Fruit fly (Drosophila melanogaster): ENCODE results near the gene CG42592.

CG42592 gene

DNA sequence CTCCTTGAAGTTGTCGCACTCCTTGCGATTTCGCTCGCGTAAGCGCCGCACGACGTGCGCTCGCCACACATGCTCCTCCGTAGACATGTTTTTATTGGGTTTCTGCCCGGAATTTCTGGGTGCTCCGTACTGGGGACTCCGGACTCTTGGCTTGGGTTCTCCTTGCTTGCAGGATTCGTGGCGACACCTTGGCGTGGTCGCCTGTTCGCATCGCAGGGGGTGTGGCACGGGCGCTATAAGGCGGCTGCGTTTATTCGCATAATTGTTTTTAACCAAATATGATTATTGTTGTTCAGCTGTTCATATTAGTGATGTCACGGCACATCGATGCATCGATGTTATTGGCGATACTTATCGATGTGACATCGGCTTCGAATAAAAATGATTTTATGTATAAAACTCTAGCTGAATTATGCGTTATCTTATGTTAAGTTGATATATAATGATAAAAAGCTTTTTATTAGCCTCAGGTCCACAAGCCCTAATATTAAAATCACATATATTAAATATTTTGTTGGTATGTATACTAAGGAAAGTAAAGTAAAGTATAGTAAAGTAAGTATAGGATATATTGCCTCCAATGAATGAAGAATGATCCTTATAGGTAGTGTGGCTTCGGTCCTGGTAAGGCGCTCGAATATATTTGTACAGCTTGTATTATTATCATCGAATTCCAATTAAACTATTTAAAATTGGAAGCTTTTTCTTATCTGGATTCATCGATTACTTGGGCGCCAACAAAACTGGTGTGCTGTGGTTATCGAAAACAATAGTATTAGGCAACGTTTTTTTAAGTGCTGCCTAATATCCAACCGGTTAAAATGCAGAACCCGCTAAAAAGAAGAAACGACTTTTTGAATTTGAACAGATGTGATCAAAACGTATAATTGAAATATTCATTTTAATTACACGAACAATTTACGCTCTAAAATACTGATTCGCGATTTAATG, 1.1 kb downstream of the CG42592 start, which contains the start of gene Atg16:
Atg16 (minus strand) TSS at position 343 of the 951 bp plus-strand sequence.
- TF ChIP-seq rgr (GFP tag; optimal IDR thresholded peaks at IDR 0.05) (peak; percentile 11), tai (GFP tag; optimal IDR thresholded peaks at IDR 0.05) (peak; percentile 42), woc (GFP tag; optimal IDR thresholded peaks at IDR 0.05) (peak; percentile 30), sage (GFP tag; optimal IDR thresholded peaks at IDR 0.05) (no peak), dmrt93B (GFP tag; optimal IDR thresholded peaks at IDR 0.05) (no peak), usp (GFP tag; optimal IDR thresholded peaks at IDR 0.05) (no peak), GATAd (GFP tag; optimal IDR thresholded peaks at IDR 0.05) (no peak), dl (GFP tag; optimal IDR thresholded peaks at IDR 0.05; ENCODE audit: insufficient read depth in 1 of 2, partially characterized antibody in 2 of 2) (no peak), Hnf4 (GFP tag; optimal IDR thresholded peaks at IDR 0.05) (peak; percentile 59), Rel (GFP tag; optimal IDR thresholded peaks at IDR 0.05) (no peak), Rel (tag; optimal IDR thresholded peaks at IDR 0.05) (no peak), fru (GFP tag; optimal IDR thresholded peaks at IDR 0.05) (peak; percentile 25), Myc (optimal IDR thresholded peaks at IDR 0.05) (no peak), jim (GFP tag; optimal IDR thresholded peaks at IDR 0.05) (no peak), brk (GFP tag; optimal IDR thresholded peaks at IDR 0.05) (peak; percentile 17), CrebA (GFP tag; optimal IDR thresholded peaks at IDR 0.05; ENCODE audit: borderline replicate concordance) (no peak), Hr78 (GFP tag; optimal IDR thresholded peaks at IDR 0.05) (no peak), br (GFP tag; optimal IDR thresholded peaks at IDR 0.05) (peak; percentile 1), Dif (GFP tag; optimal IDR thresholded peaks at IDR 0.05; ENCODE audit: partially characterized antibody) (no peak), foxo (GFP tag; optimal IDR thresholded peaks at IDR 0.05) (no peak), N (GFP tag; optimal IDR thresholded peaks at IDR 0.05) (no peak), Abd-B (GFP tag; optimal IDR thresholded peaks at IDR 0.05) (no peak), Mio (GFP tag; optimal IDR thresholded peaks at IDR 0.05) (no peak), CG9705 (GFP tag; optimal IDR thresholded peaks at IDR 0.05) (no peak), OdsH (GFP tag; optimal IDR thresholded peaks at IDR 0.05) (no peak), Jra (GFP tag; optimal IDR thresholded peaks at IDR 0.05) (peak; percentile 25), Hr83 (GFP tag; optimal IDR thresholded peaks at IDR 0.05; ENCODE audit: poor library complexity, severe bottlenecking) (peak; percentile 59), lola (GFP tag; optimal IDR thresholded peaks at IDR 0.05) (no peak), psq (GFP tag; optimal IDR thresholded peaks at IDR 0.05) (peak; percentile 7), Sp1 (GFP tag; optimal IDR thresholded peaks at IDR 0.05) (no peak), ey (GFP tag; optimal IDR thresholded peaks at IDR 0.05) (peak; percentile 2), Vsx2 (GFP tag; optimal IDR thresholded peaks at IDR 0.05; ENCODE audit: partially characterized antibody) (no peak)

DNA sequence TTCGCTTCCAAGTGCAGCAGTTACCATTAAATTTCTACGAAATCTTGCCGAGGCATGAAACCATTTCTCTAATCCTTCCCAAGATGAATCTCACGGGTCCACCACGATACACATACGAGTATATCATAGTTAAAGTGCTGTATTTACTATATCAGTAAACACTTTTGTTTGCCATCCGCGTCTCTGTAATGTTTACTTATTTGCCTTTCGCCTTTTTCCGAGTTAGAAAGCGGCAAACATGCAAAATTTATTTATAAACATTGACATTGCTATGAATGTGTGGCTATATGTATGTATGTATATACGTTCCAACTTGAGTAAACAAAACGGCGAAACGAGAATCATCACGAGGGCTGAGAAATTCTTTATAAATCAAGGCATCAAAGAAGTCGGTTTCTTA, 5.2 kb downstream of the CG42592 start:
- TF ChIP-seq dl (GFP tag; optimal IDR thresholded peaks at IDR 0.05; ENCODE audit: insufficient read depth in 1 of 2, partially characterized antibody in 2 of 2) = no peak
- TF ChIP-seq jim (GFP tag; optimal IDR thresholded peaks at IDR 0.05) = no peak
- TF ChIP-seq N (GFP tag; optimal IDR thresholded peaks at IDR 0.05) = no peak
- TF ChIP-seq fru (GFP tag; optimal IDR thresholded peaks at IDR 0.05) = no peak
- no peak for TF ChIP-seq usp (GFP tag; optimal IDR thresholded peaks at IDR 0.05)
- TF ChIP-seq dmrt93B (GFP tag; optimal IDR thresholded peaks at IDR 0.05) = no peak
- TF ChIP-seq woc (GFP tag; optimal IDR thresholded peaks at IDR 0.05) = no peak
- no peak for TF ChIP-seq CG32264 (GFP tag; optimal IDR thresholded peaks at IDR 0.05)
- TF ChIP-seq rgr (GFP tag; optimal IDR thresholded peaks at IDR 0.05) = no peak
- TF ChIP-seq h (GFP tag; optimal IDR thresholded peaks at IDR 0.05) = no peak
- TF ChIP-seq HLH106 (tag; optimal IDR thresholded peaks at IDR 0.05) = no peak
- TF ChIP-seq CrebA (GFP tag; optimal IDR thresholded peaks at IDR 0.05; ENCODE audit: borderline replicate concordance) = no peak
- no peak for TF ChIP-seq sage (GFP tag; optimal IDR thresholded peaks at IDR 0.05)
- TF ChIP-seq Abd-B (GFP tag; optimal IDR thresholded peaks at IDR 0.05) = no peak
- no peak for TF ChIP-seq Jra (GFP tag; optimal IDR thresholded peaks at IDR 0.05)
- TF ChIP-seq Hr83 (GFP tag; optimal IDR thresholded peaks at IDR 0.05; ENCODE audit: poor library complexity, severe bottlenecking) = no peak

Data from whole organism, wandering third instar larva.